Fruit fly (Drosophila melanogaster): ENCODE results near the gene SdicB.

- TF ChIP-seq CG8478 (optimal IDR thresholded peaks at IDR 0.05) (no peak), CTCF (optimal IDR thresholded peaks at IDR 0.05) (no peak)
These were observed 46.8 kb downstream of the SdicB start for dm6 chrX:20162586-20162985.

Data from S2 (cell line).